Worm (Caenorhabditis elegans): ENCODE data around the gene srh-61.

DNA sequence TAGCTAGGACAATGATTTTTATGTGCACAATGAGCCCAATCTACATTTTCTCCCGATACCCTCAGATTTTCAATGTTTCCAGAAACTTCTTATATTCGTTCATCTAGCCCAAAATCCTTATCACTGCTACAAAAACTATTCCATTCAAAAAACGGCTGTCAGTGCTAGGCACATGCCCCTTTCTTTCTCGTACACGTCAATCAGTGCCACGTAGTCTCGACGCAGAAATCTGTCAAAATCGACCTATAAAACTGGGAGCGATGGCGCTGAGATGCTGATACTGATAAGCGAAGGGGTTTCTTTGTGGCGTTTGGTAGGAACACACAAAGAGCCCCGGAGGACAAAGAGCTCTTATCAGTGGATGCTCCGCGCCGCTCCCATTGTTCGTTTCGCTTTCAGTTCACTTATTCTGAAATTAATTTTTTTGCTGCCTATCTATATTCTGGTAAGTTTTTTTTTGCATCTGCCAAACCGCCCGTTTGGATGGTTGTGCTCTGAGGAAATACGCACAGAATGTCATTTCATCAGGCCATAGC is 2.7 kb upstream of the srh-61 start, which contains the start of gene srh-70:
- TF ChIP-seq ceh-14 (tag; optimal IDR thresholded peaks at IDR 0.05) (no peak), tbx-2 (tag; optimal IDR thresholded peaks at IDR 0.05) (no peak), ahr-1 (tag; optimal IDR thresholded peaks at IDR 0.05) (no peak), sdc-2 (tag; optimal IDR thresholded peaks at IDR 0.05) (no peak), rnt-1 (tag; optimal IDR thresholded peaks at IDR 0.05) (no peak), hlh-30 (tag; optimal IDR thresholded peaks at IDR 0.05; ENCODE audit: insufficient read depth) (no peak), pqm-1 (tag; optimal IDR thresholded peaks at IDR 0.05) (no peak), ceh-30 (tag; optimal IDR thresholded peaks at IDR 0.05) (no peak), nfya-1 (tag; optimal IDR thresholded peaks at IDR 0.05) (no peak)

Measured in whole organism, late embryonic.